Worm (Caenorhabditis elegans) whole organism, early embryonic: ENCODE data around the gene elo-1.

Experiments
- B0310.2 ChIP-seq: sonication (generic microtip); optimal IDR thresholded peaks from 2 replicates; lab custom pipeline; 2016; ENCODE audit warnings: mild to moderate bottlenecking, missing genetic modification characterization, missing compliant biosample characterization
- F13C5.2 ChIP-seq: sonication (generic microtip); optimal IDR thresholded peaks from 2 replicates; lab custom pipeline; 2017; ENCODE audit warnings: mild to moderate bottlenecking, missing genetic modification characterization, inconsistent platforms, missing compliant biosample characterization
- aly-1 ChIP-seq: sonication (generic microtip); optimal IDR thresholded peaks from 2 replicates; lab custom pipeline; 2016; ENCODE audit warnings: missing genetic modification characterization, missing compliant biosample characterization
- ama-1 ChIP-seq: fragments of 150-350 bp; optimal IDR thresholded peaks from 2 replicates; lab custom pipeline; 2014
- ceh-13 ChIP-seq: fragments of 200-800 bp; sonication (Bioruptor generic); optimal IDR thresholded peaks from 2 replicates; lab custom pipeline; 2018; ENCODE audit warnings: mild to moderate bottlenecking, missing genetic modification characterization, missing compliant biosample characterization
- ceh-36 ChIP-seq: sonication (generic microtip); optimal IDR thresholded peaks from 2 replicates; lab custom pipeline; 2016; ENCODE audit warnings: missing genetic modification characterization, inconsistent platforms, missing compliant biosample characterization
- ets-7 ChIP-seq: sonication (generic microtip); optimal IDR thresholded peaks from 2 replicates; lab custom pipeline; 2016; ENCODE audit warnings: missing genotype, missing genetic modification characterization, missing compliant biosample characterization
- flt-1 ChIP-seq: fragments of 200-800 bp; sonication (Bioruptor generic); IDR thresholded peaks from 2 replicates; pipeline ENCODE4 v1.3.6; 2022; ENCODE audit warnings: missing genetic modification characterization, missing compliant biosample characterization
- hmbx-1 ChIP-seq: sonication (generic microtip); optimal IDR thresholded peaks from 2 replicates; lab custom pipeline; 2016; ENCODE audit warnings: mild to moderate bottlenecking, missing genetic modification characterization, missing compliant biosample characterization
- hmg-4 ChIP-seq: fragments of 200-800 bp; sonication (Bioruptor generic); optimal IDR thresholded peaks from 2 replicates; lab custom pipeline; 2018; ENCODE audit warnings: mild to moderate bottlenecking, missing genetic modification characterization, missing compliant biosample characterization
- hnd-1 ChIP-seq: sonication (generic microtip); optimal IDR thresholded peaks from 2 replicates; lab custom pipeline; 2016; ENCODE audit warnings: missing genetic modification characterization, missing compliant biosample characterization
- pes-1 ChIP-seq: fragments of 200-800 bp; sonication (Bioruptor generic); IDR thresholded peaks from 2 replicates; pipeline ENCODE4 v1.3.6; 2022; ENCODE audit warnings: missing genetic modification reagents, missing genetic modification characterization, missing compliant biosample characterization
- scrt-1 ChIP-seq: fragments of 200-800 bp; sonication (Bioruptor generic); IDR thresholded peaks from 2 replicates; pipeline ENCODE4 v1.3.6; 2022; ENCODE audit warnings: missing genetic modification characterization, missing compliant biosample characterization
- sea-1 ChIP-seq: fragments of 200-800 bp; sonication (Bioruptor generic); conservative IDR thresholded peaks from 2 replicates; pipeline ENCODE4 v1.3.6; 2022; ENCODE audit warnings: missing genetic modification characterization, missing compliant biosample characterization
- tbx-11 ChIP-seq: fragments of 200-800 bp; sonication (Bioruptor generic); IDR thresholded peaks from 2 replicates; pipeline ENCODE4 v1.3.6; 2022; ENCODE audit warnings: missing genetic modification characterization, missing compliant biosample characterization
- tbx-37 ChIP-seq: fragments of 200-800 bp; sonication (Bioruptor generic); conservative IDR thresholded peaks from 2 replicates; pipeline ENCODE4 v1.3.6; 2022; ENCODE audit warnings: missing genetic modification reagents, missing genetic modification characterization, missing compliant biosample characterization
- tra-4 ChIP-seq: sonication (generic microtip); optimal IDR thresholded peaks from 2 replicates; lab custom pipeline; 2017; ENCODE audit warnings: missing genetic modification characterization, missing compliant biosample characterization

The elo-1 gene

DNA sequence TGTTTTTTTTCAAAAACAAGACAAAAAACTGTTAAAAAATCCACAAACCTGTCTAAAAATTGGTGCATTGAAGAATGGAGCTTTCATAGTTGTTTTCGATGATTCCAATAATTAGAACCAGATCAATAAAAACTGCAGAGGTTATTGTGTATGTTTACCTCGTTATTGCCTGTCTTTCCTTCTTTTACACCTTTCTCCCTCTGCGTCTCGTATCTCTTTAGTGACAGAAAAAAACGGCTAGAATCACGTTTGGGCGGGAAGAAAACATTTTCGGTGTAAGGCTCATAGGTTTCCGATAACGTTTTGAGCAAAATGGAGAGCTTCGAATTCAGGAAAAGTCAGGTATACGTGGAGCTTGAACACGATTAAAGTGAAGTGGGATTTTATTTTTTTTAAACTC lies 17.6 kb upstream of the elo-1 start, which contains the start of gene ethe-1:
ethe-1 (minus strand) TSS at position 150 of the 400 bp plus-strand sequence.
- TF ChIP-seq tbx-11 (GFP tag; lab: Robert Waterston, UW), result no peak
- TF ChIP-seq tra-4, result no peak
- TF ChIP-seq tbx-37 (GFP tag; lab: Robert Waterston, UW), result no peak
- TF ChIP-seq hnd-1 (tag; lab: Kevin White, UChicago), result no peak
- no peak for TF ChIP-seq flt-1 (GFP tag; lab: Robert Waterston, UW)
- no peak for TF ChIP-seq aly-1 (tag; lab: Kevin White, UChicago)
- no peak for TF ChIP-seq pes-1 (GFP tag; lab: Robert Waterston, UW)
- no peak for TF ChIP-seq hmg-4 (GFP tag; lab: Kevin White, UChicago)
- no peak for TF ChIP-seq ama-1

DNA sequence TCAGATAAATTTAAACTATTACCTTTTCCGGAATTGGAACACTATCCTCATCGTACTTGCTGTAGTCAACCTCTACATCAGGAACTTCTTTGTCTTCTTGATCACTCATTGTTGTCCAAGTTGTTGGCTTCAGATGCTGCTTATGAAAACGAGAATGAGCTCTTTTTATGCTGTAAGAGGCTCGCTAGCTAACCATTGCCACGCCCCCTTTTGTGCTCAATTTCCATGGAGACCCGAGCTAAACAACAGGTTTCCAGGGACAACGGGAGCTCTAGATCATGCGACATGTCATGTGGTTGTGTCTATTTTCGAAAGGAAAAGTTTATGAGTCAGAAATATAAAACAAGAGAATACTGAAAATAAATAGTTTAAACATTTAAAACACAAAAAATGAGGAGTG lies 15.7 kb upstream of the elo-1 start, which contains the start of gene C33A12.4:
C33A12.4 (minus strand) TSS at position 131 of the 400 bp plus-strand sequence.
- TF ChIP-seq sea-1 (GFP tag; lab: Robert Waterston, UW), result no peak
- TF ChIP-seq aly-1 (tag; lab: Kevin White, UChicago), result no peak
- TF ChIP-seq ceh-13 (GFP tag; lab: Kevin White, UChicago), result no peak
- TF ChIP-seq hmbx-1 (tag; lab: Kevin White, UChicago), result no peak
- no peak for TF ChIP-seq tbx-11 (GFP tag; lab: Robert Waterston, UW)
- no peak for TF ChIP-seq ama-1
- no peak for TF ChIP-seq flt-1 (GFP tag; lab: Robert Waterston, UW)
- no peak for TF ChIP-seq tra-4

DNA sequence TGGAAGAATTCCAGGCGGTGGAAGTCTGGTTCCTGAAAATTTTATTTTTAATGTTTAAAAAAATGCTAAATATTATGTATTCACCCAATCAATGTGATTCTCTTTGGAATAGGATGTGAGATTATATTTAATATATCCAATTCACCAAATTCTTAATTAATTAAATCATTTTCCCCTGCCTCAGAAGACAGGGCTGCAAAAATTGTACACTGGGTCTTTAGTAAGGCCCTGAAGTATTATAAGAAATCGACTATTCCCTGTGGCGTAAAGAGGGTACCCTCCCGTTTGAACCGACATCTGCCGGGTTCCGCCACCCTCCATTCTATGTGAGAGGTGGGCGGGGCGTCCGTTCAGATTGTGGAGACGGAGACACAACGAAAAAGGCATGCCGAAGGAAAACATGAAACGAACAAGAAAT lies 14.9 kb upstream of the elo-1 start:
- TF ChIP-seq hnd-1 (tag; lab: Kevin White, UChicago) (no peak), aly-1 (tag; lab: Kevin White, UChicago) (no peak), F13C5.2 (tag; lab: Kevin White, UChicago) (peak; percentile 52), scrt-1 (GFP tag; lab: Robert Waterston, UW) (no peak), ceh-13 (GFP tag; lab: Kevin White, UChicago) (no peak), flt-1 (GFP tag; lab: Robert Waterston, UW) (0 out of 2 replicates have a peak, but pooled peaks have one; percentile 8), tra-4 (peak; percentile 37), tbx-11 (GFP tag; lab: Robert Waterston, UW) (no peak), ama-1 (peak; percentile 40), B0310.2 (tag; lab: Kevin White, UChicago) (peak; percentile 4), hmg-4 (GFP tag; lab: Kevin White, UChicago) (no peak), tbx-37 (GFP tag; lab: Robert Waterston, UW) (peak; percentile 29; the same call in 1 of the 2 replicates), pes-1 (GFP tag; lab: Robert Waterston, UW) (peak; percentile 49; the same call in 1 of the 2 replicates)

DNA sequence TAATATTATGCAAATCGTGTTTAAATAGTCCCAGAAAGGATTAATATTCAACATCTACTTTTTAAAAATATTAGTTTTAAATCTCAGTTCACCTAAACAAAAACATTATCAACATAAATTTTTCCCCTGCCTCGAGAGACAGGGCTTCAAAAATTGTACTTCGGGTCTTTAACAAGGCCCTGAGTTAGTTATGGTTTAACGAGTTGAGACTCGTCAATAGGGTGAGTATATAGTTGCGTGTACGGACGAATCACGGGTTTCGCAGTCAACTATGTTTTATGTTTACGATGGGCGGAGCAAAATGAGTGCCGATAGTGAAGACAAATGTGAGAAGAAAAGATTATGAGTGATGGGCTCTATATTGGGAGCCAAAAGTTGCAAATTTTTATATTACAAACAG lies 14.5 kb upstream of the elo-1 start:
- no peak for TF ChIP-seq scrt-1 (GFP tag; lab: Robert Waterston, UW)
- no peak for TF ChIP-seq hmbx-1 (tag; lab: Kevin White, UChicago)
- TF ChIP-seq ets-7 (tag; lab: Kevin White, UChicago), result no peak
- TF ChIP-seq F13C5.2 (tag; lab: Kevin White, UChicago), result no peak
- no peak for TF ChIP-seq tbx-37 (GFP tag; lab: Robert Waterston, UW)
- TF ChIP-seq hnd-1 (tag; lab: Kevin White, UChicago), result no peak

DNA sequence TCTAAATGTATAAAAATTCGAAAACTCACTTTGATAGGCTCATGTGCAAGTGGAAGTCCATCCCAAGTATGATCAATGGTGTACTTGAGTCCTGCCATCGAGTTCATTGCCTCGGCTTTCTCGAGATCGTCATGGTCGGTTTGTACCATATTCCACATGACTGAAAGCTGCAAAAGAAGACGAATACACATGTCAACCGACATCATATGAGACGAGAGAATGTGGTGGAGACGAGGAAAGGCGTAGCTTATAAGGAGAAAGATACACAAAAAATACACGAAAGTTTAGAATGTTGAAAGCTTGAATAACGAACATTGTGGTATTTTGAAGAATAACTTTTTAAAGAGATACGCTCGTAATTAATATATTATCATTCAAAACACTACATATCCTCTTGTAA lies 13.3 kb upstream of the elo-1 start, which contains the start of gene C33A12.3:
C33A12.3 (minus strand) TSS at position 167 of the 400 bp plus-strand sequence.
- TF ChIP-seq hmg-4 (GFP tag; lab: Kevin White, UChicago) (no peak), tbx-11 (GFP tag; lab: Robert Waterston, UW) (no peak), hnd-1 (tag; lab: Kevin White, UChicago) (no peak), ets-7 (tag; lab: Kevin White, UChicago) (no peak), ama-1 (no peak), ceh-13 (GFP tag; lab: Kevin White, UChicago) (no peak), F13C5.2 (tag; lab: Kevin White, UChicago) (no peak), aly-1 (tag; lab: Kevin White, UChicago) (no peak), flt-1 (GFP tag; lab: Robert Waterston, UW) (no peak), tra-4 (no peak), pes-1 (GFP tag; lab: Robert Waterston, UW) (no peak), tbx-37 (GFP tag; lab: Robert Waterston, UW) (no peak), scrt-1 (GFP tag; lab: Robert Waterston, UW) (no peak), B0310.2 (tag; lab: Kevin White, UChicago) (no peak), ceh-36 (tag; lab: Kevin White, UChicago) (no peak), hmbx-1 (tag; lab: Kevin White, UChicago) (no peak), sea-1 (GFP tag; lab: Robert Waterston, UW) (no peak)

DNA sequence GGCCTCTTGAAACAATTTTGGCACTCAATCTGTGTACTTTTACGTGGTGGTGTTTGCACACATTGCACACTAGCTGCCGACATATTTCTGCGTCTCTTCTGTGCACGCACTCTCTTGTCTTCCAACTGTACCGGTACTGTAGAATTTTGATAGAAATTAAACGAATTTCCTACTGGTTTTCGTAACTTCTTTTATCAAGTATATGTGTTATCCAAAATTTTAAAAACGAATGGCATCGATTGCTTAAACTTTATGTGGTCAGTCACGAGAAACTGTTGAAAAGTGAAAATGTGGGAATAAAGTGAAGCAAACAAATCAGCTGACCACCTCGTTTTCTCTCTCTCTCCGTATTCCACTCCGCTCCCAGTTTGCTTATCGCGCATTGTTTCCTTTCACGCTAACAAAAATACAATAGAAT lies 12.8 kb upstream of the elo-1 start:
- TF ChIP-seq ets-7 (tag; lab: Kevin White, UChicago) (no peak), B0310.2 (tag; lab: Kevin White, UChicago) (no peak), ceh-13 (GFP tag; lab: Kevin White, UChicago) (no peak), hnd-1 (tag; lab: Kevin White, UChicago) (no peak), tbx-11 (GFP tag; lab: Robert Waterston, UW) (no peak), F13C5.2 (tag; lab: Kevin White, UChicago) (no peak), pes-1 (GFP tag; lab: Robert Waterston, UW) (no peak), tra-4 (no peak), sea-1 (GFP tag; lab: Robert Waterston, UW) (no peak), scrt-1 (GFP tag; lab: Robert Waterston, UW) (no peak), ceh-36 (tag; lab: Kevin White, UChicago) (no peak)

DNA sequence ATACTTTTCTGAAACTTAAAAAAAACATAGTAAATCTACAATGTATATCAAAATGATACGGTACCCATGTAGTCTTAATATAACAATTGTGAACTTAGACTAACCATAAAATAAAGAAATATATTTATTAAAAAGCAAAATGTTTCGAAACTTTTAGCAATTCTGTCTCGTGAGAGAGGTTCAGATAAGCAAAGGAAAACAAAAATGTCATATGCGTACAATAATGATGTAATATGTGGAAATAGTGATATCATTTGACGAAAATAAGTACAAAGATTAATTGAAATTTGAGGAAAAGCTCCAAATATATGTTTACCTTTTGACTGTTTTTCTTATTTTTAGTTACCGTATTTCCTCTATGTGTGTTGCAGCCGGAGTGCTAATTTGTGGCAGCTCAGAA lies 12.0 kb upstream of the elo-1 start:
- TF ChIP-seq pes-1 (GFP tag; lab: Robert Waterston, UW) (no peak), tra-4 (no peak), tbx-37 (GFP tag; lab: Robert Waterston, UW) (no peak), flt-1 (GFP tag; lab: Robert Waterston, UW) (no peak), ama-1 (no peak), ceh-36 (tag; lab: Kevin White, UChicago) (no peak), B0310.2 (tag; lab: Kevin White, UChicago) (no peak), F13C5.2 (tag; lab: Kevin White, UChicago) (no peak), ceh-13 (GFP tag; lab: Kevin White, UChicago) (no peak), aly-1 (tag; lab: Kevin White, UChicago) (no peak), hmg-4 (GFP tag; lab: Kevin White, UChicago) (no peak), scrt-1 (GFP tag; lab: Robert Waterston, UW) (no peak), hnd-1 (tag; lab: Kevin White, UChicago) (no peak), sea-1 (GFP tag; lab: Robert Waterston, UW) (no peak), tbx-11 (GFP tag; lab: Robert Waterston, UW) (no peak), ets-7 (tag; lab: Kevin White, UChicago) (no peak), hmbx-1 (tag; lab: Kevin White, UChicago) (no peak)
